Fruit fly (Drosophila melanogaster) whole organism, embryonic: ENCODE results near the gene sll.

Experiments used
- BtbVII ChIP-seq: fragments of 200-800 bp; sonication (Bioruptor generic); optimal IDR thresholded peaks from 3 replicates; lab custom pipeline; 2017; ENCODE audit warnings: missing biosample characterization, mild to moderate bottlenecking, missing genetic modification characterization
- C15 ChIP-seq: fragments of 200-800 bp; sonication (Bioruptor generic); IDR thresholded peaks from 3 replicates; pipeline ENCODE4 v1.3.6; 2022; ENCODE audit warnings: missing biosample characterization, missing genetic modification characterization
- CG10267 ChIP-seq: fragments of 200-800 bp; sonication (Bioruptor generic); optimal IDR thresholded peaks from 2 replicates; lab custom pipeline; 2018; ENCODE audit warnings: missing biosample characterization, mild to moderate bottlenecking, missing genetic modification characterization, moderate library complexity
- CG10274 ChIP-seq: fragments of 200-800 bp; sonication (Bioruptor generic); optimal IDR thresholded peaks from 3 replicates; lab custom pipeline; 2017; ENCODE audit warnings: missing biosample characterization, mild to moderate bottlenecking, missing genetic modification characterization
- CG10543 ChIP-seq: fragments of 200-800 bp; sonication (Bioruptor generic); optimal IDR thresholded peaks from 3 replicates; lab custom pipeline; 2017; ENCODE audit warnings: missing biosample characterization, mild to moderate bottlenecking, missing genetic modification characterization, moderate library complexity
- CG11723 ChIP-seq: fragments of 200-800 bp; sonication (Bioruptor generic); optimal IDR thresholded peaks from 2 replicates; lab custom pipeline; 2017; ENCODE audit warnings: missing biosample characterization, mild to moderate bottlenecking, missing genetic modification characterization
- CG12391 ChIP-seq: fragments of 200-800 bp; sonication (Bioruptor generic); optimal IDR thresholded peaks from 3 replicates; lab custom pipeline; 2018; ENCODE audit warnings: missing biosample characterization, mild to moderate bottlenecking, missing genetic modification characterization, moderate library complexity
- CG14441 ChIP-seq: fragments of 200-800 bp; sonication (Bioruptor generic); IDR thresholded peaks from 2 replicates; pipeline ENCODE4 v1.3.6; 2022; ENCODE audit warnings: missing biosample characterization, missing genetic modification characterization
- CG14965 ChIP-seq: fragments of 200-800 bp; sonication (Bioruptor generic); optimal IDR thresholded peaks from 2 replicates; lab custom pipeline; 2016; ENCODE audit warnings: missing biosample characterization, missing genetic modification characterization, borderline replicate concordance
- CG17829 ChIP-seq: fragments of 200-800 bp; optimal IDR thresholded peaks from 2 replicates; lab custom pipeline; 2019; ENCODE audit warnings: missing biosample characterization, mild to moderate bottlenecking, missing genetic modification characterization, moderate library complexity
- CG2129 ChIP-seq: fragments of 200-800 bp; sonication (Bioruptor generic); IDR thresholded peaks from 2 replicates; pipeline ENCODE4 v1.3.6; 2022; ENCODE audit warnings: missing biosample characterization, missing genetic modification characterization; ENCODE audit not compliant: partially characterized antibody
- CG31441 ChIP-seq: fragments of 200-800 bp; sonication (Bioruptor generic); IDR thresholded peaks from 2 replicates; pipeline ENCODE4 v1.3.6; 2022; ENCODE audit warnings: missing biosample characterization, missing genetic modification characterization
- CG3163 ChIP-seq: fragments of 200-800 bp; sonication (Bioruptor generic); optimal IDR thresholded peaks from 3 replicates; lab custom pipeline; 2016; ENCODE audit warnings: missing biosample characterization, missing genetic modification characterization
- CG34376 ChIP-seq: fragments of 200-800 bp; sonication (Bioruptor generic); optimal IDR thresholded peaks from 2 replicates; lab custom pipeline; 2018; ENCODE audit warnings: missing biosample characterization, mild to moderate bottlenecking, missing genetic modification characterization
- CG3838 ChIP-seq: fragments of 200-800 bp; sonication (Bioruptor generic); optimal IDR thresholded peaks from 3 replicates; lab custom pipeline; 2016; ENCODE audit warnings: missing biosample characterization, missing genetic modification characterization
- CG4328 ChIP-seq: fragments of 200-800 bp; sonication (Bioruptor generic); optimal IDR thresholded peaks from 3 replicates; lab custom pipeline; 2017; ENCODE audit warnings: missing biosample characterization, missing genetic modification reagents, missing genetic modification characterization
- CG6654 ChIP-seq: fragments of 200-800 bp; sonication (Bioruptor generic); optimal IDR thresholded peaks from 2 replicates; lab custom pipeline; 2017; ENCODE audit warnings: missing biosample characterization, mild to moderate bottlenecking, missing genetic modification characterization
- CG8388 ChIP-seq: fragments of 200-800 bp; sonication (Bioruptor generic); optimal IDR thresholded peaks from 2 replicates; lab custom pipeline; 2019; ENCODE audit warnings: missing biosample characterization, mild to moderate bottlenecking, missing genetic modification characterization, moderate library complexity
- CG8765 ChIP-seq: fragments of 200-800 bp; sonication (Bioruptor generic); IDR thresholded peaks from 2 replicates; pipeline ENCODE4 v1.3.6; 2022; ENCODE audit warnings: missing biosample characterization, missing genetic modification characterization
- Dek ChIP-seq: fragments of 200-800 bp; sonication (Bioruptor generic); optimal IDR thresholded peaks from 3 replicates; lab custom pipeline; 2019; ENCODE audit warnings: missing biosample characterization, mild to moderate bottlenecking, missing genetic modification characterization, moderate library complexity
- Doc3 ChIP-seq: fragments of 200-800 bp; sonication (Bioruptor generic); IDR thresholded peaks from 3 replicates; pipeline ENCODE4 v1.3.6; 2022; ENCODE audit warnings: missing biosample characterization, missing genetic modification characterization; ENCODE audit not compliant: partially characterized antibody
- Fer1 ChIP-seq: fragments of 200-800 bp; sonication (Bioruptor generic); optimal IDR thresholded peaks from 2 replicates; lab custom pipeline; 2017; ENCODE audit warnings: missing biosample characterization, mild to moderate bottlenecking, missing genetic modification characterization
- Gug ChIP-seq: fragments of 200-800 bp; sonication (Bioruptor generic); IDR thresholded peaks from 4 replicates; pipeline ENCODE4 v1.3.6; 2022; ENCODE audit warnings: missing biosample characterization, missing genetic modification characterization
- HmgD ChIP-seq: fragments of 200-800 bp; sonication (Bioruptor generic); optimal IDR thresholded peaks from 3 replicates; lab custom pipeline; 2016; ENCODE audit warnings: missing biosample characterization, missing genetic modification characterization
- Hr3 ChIP-seq: fragments of 200-800 bp; sonication (Bioruptor generic); optimal IDR thresholded peaks from 3 replicates; lab custom pipeline; 2016; ENCODE audit warnings: missing biosample characterization, missing genetic modification characterization
- Hr39 ChIP-seq: fragments of >200 bp; optimal IDR thresholded peaks from 2 replicates; lab custom pipeline; 2017
- Hr51 ChIP-seq, 2 experiments: fragments of 200-800 bp; sonication (Bioruptor generic); optimal IDR thresholded peaks; 2 replicates in 1 of 2; 3 replicates in 1 of 2; lab custom pipeline; 2016 to 2018; ENCODE audit warnings: missing biosample characterization in 2 of 2, missing genetic modification characterization in 2 of 2, mild to moderate bottlenecking in 1 of 2, moderate library complexity in 1 of 2
- MTF-1 ChIP-seq: fragments of 200-800 bp; sonication (Bioruptor generic); optimal IDR thresholded peaks from 2 replicates; lab custom pipeline; 2018; ENCODE audit warnings: missing biosample characterization, mild to moderate bottlenecking, missing genetic modification characterization, borderline replicate concordance
- Mrtf ChIP-seq: fragments of 200-800 bp; sonication (Bioruptor generic); IDR thresholded peaks from 3 replicates; pipeline ENCODE4 v1.3.6; 2022; ENCODE audit warnings: missing biosample characterization, missing genetic modification characterization
- Neu2 ChIP-seq: fragments of 200-800 bp; sonication (Bioruptor generic); optimal IDR thresholded peaks from 3 replicates; lab custom pipeline; 2016; ENCODE audit warnings: missing biosample characterization, missing genetic modification characterization, borderline replicate concordance
- Nf-YA ChIP-seq: fragments of 200-800 bp; sonication (Bioruptor generic); IDR thresholded peaks from 2 replicates; pipeline ENCODE4 v1.3.6; 2022; ENCODE audit warnings: missing biosample characterization, missing genetic modification characterization
- Nf-YC ChIP-seq: fragments of 200-800 bp; optimal IDR thresholded peaks from 3 replicates; lab custom pipeline; 2019; ENCODE audit warnings: missing biosample characterization, mild to moderate bottlenecking, missing genetic modification characterization, moderate library complexity
- Pdp1 ChIP-seq, 2 experiments: fragments of 200-800 bp; sonication (Bioruptor generic); optimal IDR thresholded peaks; 3 replicates each; lab custom pipeline; 2016; ENCODE audit warnings: missing biosample characterization in 2 of 2, missing genetic modification characterization in 2 of 2, mild to moderate bottlenecking in 1 of 2, moderate library complexity in 1 of 2
- Rx ChIP-seq: fragments of 200-800 bp; sonication (Bioruptor generic); IDR thresholded peaks from 2 replicates; pipeline ENCODE4 v1.3.6; 2022; ENCODE audit warnings: missing biosample characterization, missing genetic modification characterization
- Sry-δ ChIP-seq: fragments of 200-800 bp; sonication (Bioruptor generic); optimal IDR thresholded peaks from 2 replicates; lab custom pipeline; 2016; ENCODE audit warnings: missing biosample characterization, missing genetic modification characterization
- Tbp ChIP-seq: fragments of >200 bp; optimal IDR thresholded peaks from 2 replicates; lab custom pipeline; 2018; ENCODE audit warnings: missing biosample characterization, missing genetic modification characterization
- ash1 ChIP-seq: fragments of 200-800 bp; sonication (Bioruptor generic); optimal IDR thresholded peaks from 2 replicates; lab custom pipeline; 2018; ENCODE audit warnings: missing biosample characterization, mild to moderate bottlenecking, missing genetic modification characterization
- bab2 ChIP-seq: fragments of 200-800 bp; sonication (Bioruptor generic); optimal IDR thresholded peaks from 2 replicates; lab custom pipeline; 2016; ENCODE audit warnings: missing biosample characterization, missing genetic modification characterization
- chinmo ChIP-seq: fragments of 200-800 bp; sonication (Bioruptor generic); IDR thresholded peaks from 4 replicates; pipeline ENCODE4 v1.3.6; 2022; ENCODE audit warnings: missing biosample characterization, missing genetic modification characterization; ENCODE audit not compliant: partially characterized antibody
- da ChIP-seq: fragments of 200-800 bp; sonication (Bioruptor generic); optimal IDR thresholded peaks from 2 replicates; lab custom pipeline; 2016; ENCODE audit warnings: missing biosample characterization, missing genetic modification characterization
- dmrt99B ChIP-seq: fragments of 200-800 bp; sonication (Bioruptor generic); optimal IDR thresholded peaks from 2 replicates; lab custom pipeline; 2018; ENCODE audit warnings: missing biosample characterization, mild to moderate bottlenecking, missing genetic modification characterization, moderate library complexity
- mam ChIP-seq: fragments of 200-800 bp; sonication (Bioruptor generic); optimal IDR thresholded peaks from 3 replicates; lab custom pipeline; 2016; ENCODE audit warnings: missing biosample characterization, missing genetic modification characterization
- org-1 ChIP-seq: fragments of 200-800 bp; sonication (Bioruptor generic); optimal IDR thresholded peaks from 2 replicates; lab custom pipeline; 2017; ENCODE audit warnings: missing biosample characterization, missing genetic modification characterization
- ro ChIP-seq: fragments of 200-800 bp; sonication (Bioruptor generic); IDR thresholded peaks from 2 replicates; pipeline ENCODE4 v1.3.6; 2022; ENCODE audit warnings: missing biosample characterization, missing genetic modification characterization
- row ChIP-seq: fragments of 200-800 bp; sonication (Bioruptor generic); IDR thresholded peaks from 3 replicates; pipeline ENCODE4 v1.3.6; 2022; ENCODE audit warnings: missing biosample characterization, missing genetic modification characterization
- slp2 ChIP-seq: fragments of 200-800 bp; sonication (Bioruptor generic); optimal IDR thresholded peaks from 2 replicates; lab custom pipeline; 2016; ENCODE audit warnings: missing biosample characterization, missing genetic modification characterization
- sug ChIP-seq: fragments of 200-800 bp; optimal IDR thresholded peaks from 2 replicates; lab custom pipeline; 2019; ENCODE audit warnings: missing biosample characterization, mild to moderate bottlenecking, missing genetic modification characterization, moderate library complexity
- tll ChIP-seq, 2 experiments: fragments of 200-800 bp in 1 of 2; fragments of >200 bp in 1 of 2; sonication (Bioruptor generic) in 1 of 2; optimal IDR thresholded peaks; 2 replicates each; lab custom pipeline; 2017 to 2019; ENCODE audit warnings: missing biosample characterization in 2 of 2, missing genetic modification characterization in 2 of 2, mild to moderate bottlenecking in 1 of 2, moderate library complexity in 1 of 2
- unpg ChIP-seq: fragments of 200-800 bp; sonication (Bioruptor generic); optimal IDR thresholded peaks from 3 replicates; lab custom pipeline; 2018; ENCODE audit warnings: missing biosample characterization, mild to moderate bottlenecking, missing genetic modification characterization, moderate library complexity
- zen ChIP-seq: fragments of 200-800 bp; sonication (Bioruptor generic); optimal IDR thresholded peaks from 3 replicates; lab custom pipeline; 2018; ENCODE audit warnings: missing biosample characterization, mild to moderate bottlenecking, missing genetic modification characterization, moderate library complexity
- zen2 ChIP-seq: fragments of 200-800 bp; sonication (Bioruptor generic); IDR thresholded peaks from 3 replicates; pipeline ENCODE4 v1.3.6; 2022; ENCODE audit warnings: missing biosample characterization, missing genetic modification characterization; ENCODE audit not compliant: partially characterized antibody

The sll gene

dm6 chr3R:17655040-17655439, 49.1 kb downstream of the sll start (continued):
- TF ChIP-seq CG31441 (GFP tag; lab: Robert Waterston, UW) (0 out of 2 replicates have a peak, but pooled peaks have one; percentile 18), HmgD (GFP tag; lab: Kevin White, UChicago) (no peak), zen2 (GFP tag; lab: Robert Waterston, UW) (no peak), BtbVII (no peak), da (GFP tag; lab: Kevin White, UChicago) (no peak), Doc3 (GFP tag; lab: Robert Waterston, UW) (no peak), mam (GFP tag; lab: Kevin White, UChicago) (no peak), org-1 (no peak), CG6654 (GFP tag; lab: Kevin White, UChicago) (no peak), ro (GFP tag; lab: Robert Waterston, UW) (no peak), zen (peak; percentile 63), CG8388 (peak; percentile 48), Dek (no peak), Sry-δ (GFP tag; lab: Kevin White, UChicago) (no peak), CG10543 (GFP tag; lab: Kevin White, UChicago) (no peak), Hr51 (GFP tag; optimal IDR thresholded peaks at IDR 0.05; lab: Kevin White, UChicago) (peak in 1 of 2 experiments; percentile 26), CG4328 (GFP tag; lab: Kevin White, UChicago) (no peak), sug (no peak), CG3838 (GFP tag; lab: Kevin White, UChicago) (no peak), CG2129 (GFP tag; lab: Robert Waterston, UW) (no peak), unpg (GFP tag; lab: Kevin White, UChicago) (peak; percentile 57), dmrt99B (tag; lab: Kevin White, UChicago) (peak; percentile 25), CG8765 (GFP tag; lab: Robert Waterston, UW) (no peak), bab2 (GFP tag; lab: Kevin White, UChicago) (no peak), Nf-YA (GFP tag; lab: Robert Waterston, UW) (no peak), CG3163 (GFP tag; lab: Kevin White, UChicago) (no peak), slp2 (GFP tag; lab: Kevin White, UChicago) (no peak), Mrtf (GFP tag; lab: Robert Waterston, UW) (no peak), CG14965 (no peak), Pdp1 (GFP tag; optimal IDR thresholded peaks at IDR 0.05; lab: Kevin White, UChicago) (no peak), CG17829 (tag; lab: Kevin White, UChicago) (no peak), Hr3 (GFP tag; lab: Kevin White, UChicago) (no peak), CG10267 (tag; lab: Kevin White, UChicago) (peak; percentile 10), Fer1 (GFP tag; lab: Kevin White, UChicago) (no peak), CG11723 (GFP tag; lab: Kevin White, UChicago) (peak; percentile 22), chinmo (GFP tag; lab: Robert Waterston, UW) (no peak), MTF-1 (GFP tag; lab: Kevin White, UChicago) (peak; percentile 53), Gug (GFP tag; lab: Robert Waterston, UW) (no peak), CG34376 (no peak), CG12391 (peak; percentile 30), row (GFP tag; lab: Robert Waterston, UW) (no peak), Rx (GFP tag; lab: Robert Waterston, UW) (no peak), ash1 (GFP tag; lab: Kevin White, UChicago) (no peak), Neu2 (GFP tag; lab: Kevin White, UChicago) (peak; percentile 8), tll (GFP tag; optimal IDR thresholded peaks at IDR 0.05; lab: Kevin White, UChicago) (no peak), C15 (GFP tag; lab: Robert Waterston, UW) (no peak), CG10274 (no peak), Tbp (GFP tag; lab: Kevin White, UChicago) (no peak), CG14441 (GFP tag; lab: Robert Waterston, UW) (no peak), Hr39 (lab: Kevin White, UChicago) (no peak), Nf-YC (no peak)
